Worm (Caenorhabditis elegans): ENCODE measurements around the gene C07B5.4.

C07B5.4 gene

DNA sequence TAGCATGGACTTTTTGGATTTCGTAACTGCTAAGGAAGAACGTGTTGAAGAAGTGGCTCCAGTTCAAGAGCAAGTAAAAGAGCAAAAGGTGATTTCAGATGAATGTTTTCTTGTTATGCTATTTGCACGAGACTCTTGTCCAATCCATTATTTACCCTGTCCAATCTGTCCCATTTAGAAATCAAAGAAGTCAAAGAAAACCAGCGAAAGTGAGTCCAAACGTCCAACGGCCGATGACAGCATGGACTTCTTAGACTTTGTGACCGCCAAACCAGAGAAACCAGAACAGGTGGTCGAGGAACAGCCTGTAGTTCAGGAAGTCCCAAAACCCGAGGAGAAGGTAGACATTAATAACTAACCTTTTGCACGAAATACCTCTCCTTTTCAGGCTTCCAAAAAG lies 25.8 kb downstream of the C07B5.4 start:
- no peak for TF ChIP-seq nhr-28 (tag; optimal IDR thresholded peaks at IDR 0.05)
- TF ChIP-seq lsy-2 (tag; optimal IDR thresholded peaks at IDR 0.05), result no peak
- no peak for TF ChIP-seq unc-39 (tag; optimal IDR thresholded peaks at IDR 0.05)
- no peak for TF ChIP-seq cnd-1 (tag; optimal IDR thresholded peaks at IDR 0.05)
- TF ChIP-seq lin-32 (GFP tag; optimal IDR thresholded peaks at IDR 0.05), result no peak
- TF ChIP-seq M03D4.4 (tag; optimal IDR thresholded peaks at IDR 0.05), result no peak
- TF ChIP-seq nhr-2 (tag; optimal IDR thresholded peaks at IDR 0.05), result no peak
- no peak for TF ChIP-seq zip-8 (tag; optimal IDR thresholded peaks at IDR 0.05)
- TF ChIP-seq unc-62 (GFP tag; optimal IDR thresholded peaks at IDR 0.05), result no peak
- TF ChIP-seq bed-3 (GFP tag; optimal IDR thresholded peaks at IDR 0.05), result no peak
- TF ChIP-seq pha-4 (tag; optimal IDR thresholded peaks at IDR 0.05), result no peak

DNA sequence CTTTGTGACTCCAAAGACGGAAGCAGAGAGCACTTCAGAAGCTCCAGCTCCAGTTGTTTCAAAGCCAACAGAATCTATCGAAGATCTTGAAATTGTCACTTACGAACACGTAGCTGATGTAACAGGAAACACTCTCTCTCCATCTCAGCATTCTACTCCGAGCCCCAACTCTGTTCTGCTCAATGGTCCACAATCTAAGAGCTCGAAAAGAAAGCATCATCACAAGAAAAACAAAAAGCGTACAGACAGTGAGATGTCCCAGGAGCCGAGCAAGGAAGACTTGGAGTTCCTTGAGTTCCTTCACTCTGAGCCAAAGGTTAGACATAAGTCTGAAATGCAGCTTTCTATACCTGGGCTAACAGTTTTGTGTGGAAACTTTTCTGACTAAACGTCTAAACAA lies 26.6 kb downstream of the C07B5.4 start:
- no peak for TF ChIP-seq ceh-39 (tag; optimal IDR thresholded peaks at IDR 0.05)
- no peak for TF ChIP-seq ceh-43 (GFP tag; optimal IDR thresholded peaks at IDR 0.05)
- no peak for TF ChIP-seq nhr-237 (tag; optimal IDR thresholded peaks at IDR 0.05)
- TF ChIP-seq elt-1 (tag; optimal IDR thresholded peaks at IDR 0.05; ENCODE audit: borderline replicate concordance, insufficient read depth), result no peak
- no peak for TF ChIP-seq nhr-2 (tag; optimal IDR thresholded peaks at IDR 0.05)
- TF ChIP-seq unc-62 (GFP tag; optimal IDR thresholded peaks at IDR 0.05), result no peak
- no peak for TF ChIP-seq nhr-28 (tag; optimal IDR thresholded peaks at IDR 0.05)
- no peak for TF ChIP-seq sem-2 (GFP tag; optimal IDR thresholded peaks at IDR 0.05)
- no peak for TF ChIP-seq hlh-1 (tag; optimal IDR thresholded peaks at IDR 0.05)
- TF ChIP-seq flh-1 (GFP tag; optimal IDR thresholded peaks at IDR 0.05), result no peak
- TF ChIP-seq M03D4.4 (tag; optimal IDR thresholded peaks at IDR 0.05), result no peak
- TF ChIP-seq mep-1 (tag; optimal IDR thresholded peaks at IDR 0.05), result no peak
- TF ChIP-seq blmp-1 (tag; optimal IDR thresholded peaks at IDR 0.05), result no peak
- TF ChIP-seq nhr-76 (tag; optimal IDR thresholded peaks at IDR 0.05), result no peak
- TF ChIP-seq zip-8 (tag; optimal IDR thresholded peaks at IDR 0.05), result no peak
- no peak for TF ChIP-seq tbx-8 (GFP tag; optimal IDR thresholded peaks at IDR 0.05)
- TF ChIP-seq ces-1 (GFP tag; optimal IDR thresholded peaks at IDR 0.05), result no peak

DNA sequence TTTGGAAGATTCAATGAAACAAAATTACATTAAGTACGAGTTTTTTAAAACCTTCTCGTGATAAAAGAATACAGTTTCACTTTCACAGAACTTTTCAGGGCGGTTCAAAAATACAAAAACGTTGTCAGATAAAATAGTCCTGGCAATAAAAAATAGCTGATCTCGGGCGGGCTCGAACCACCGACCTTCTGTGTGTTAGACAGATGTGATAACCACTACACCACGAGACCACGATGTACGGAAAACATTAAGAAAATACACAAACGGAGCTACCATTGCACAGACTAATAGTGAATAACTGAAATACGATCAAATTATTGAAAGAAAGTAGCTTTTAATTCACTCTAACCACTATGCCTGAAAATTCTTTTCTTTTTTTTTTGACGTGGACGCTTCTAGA lies 31.5 kb downstream of the C07B5.4 start:
- TF ChIP-seq ces-1 (GFP tag; optimal IDR thresholded peaks at IDR 0.05), result no peak
- no peak for TF ChIP-seq lsy-2 (tag; optimal IDR thresholded peaks at IDR 0.05)
- peak; percentile 1 for TF ChIP-seq sptf-1 (tag; optimal IDR thresholded peaks at IDR 0.05)

DNA sequence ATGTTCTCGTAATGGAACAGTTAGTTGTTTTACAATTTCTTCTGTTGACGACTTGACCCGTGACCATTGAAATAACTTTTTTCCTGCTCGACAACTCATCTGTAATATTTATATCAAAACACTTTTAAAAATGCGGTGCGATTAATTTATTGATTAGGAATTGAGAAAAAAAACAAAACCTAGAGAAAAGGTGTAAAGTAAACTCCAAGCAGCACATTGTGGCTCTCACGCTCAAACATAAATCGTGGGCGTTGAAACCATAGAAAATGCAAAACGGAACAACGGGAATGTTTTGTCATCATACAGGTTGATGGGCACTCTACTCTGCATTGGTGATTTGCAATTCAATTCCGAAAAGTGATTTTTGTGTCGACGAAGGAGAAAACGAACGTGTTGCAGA lies 36.4 kb downstream of the C07B5.4 start, which contains the start of gene moc-5:
moc-5 (minus strand) TSS at position 101 of the 400 bp plus-strand sequence.
- TF ChIP-seq cnd-1 (tag; optimal IDR thresholded peaks at IDR 0.05) (no peak), flh-1 (GFP tag; optimal IDR thresholded peaks at IDR 0.05) (no peak), snpc-4 (tag; optimal IDR thresholded peaks at IDR 0.05) (no peak), lin-13 (tag; optimal IDR thresholded peaks at IDR 0.05) (no peak), tbx-8 (GFP tag; optimal IDR thresholded peaks at IDR 0.05) (no peak), mls-2 (tag; optimal IDR thresholded peaks at IDR 0.05) (no peak), nhr-76 (tag; optimal IDR thresholded peaks at IDR 0.05) (no peak), elt-3 (tag; optimal IDR thresholded peaks at IDR 0.05) (no peak), sptf-1 (tag; optimal IDR thresholded peaks at IDR 0.05) (no peak), bed-3 (GFP tag; optimal IDR thresholded peaks at IDR 0.05) (no peak), hlh-1 (tag; optimal IDR thresholded peaks at IDR 0.05) (no peak), pha-4 (tag; optimal IDR thresholded peaks at IDR 0.05) (no peak), mab-5 (tag; optimal IDR thresholded peaks at IDR 0.05) (no peak), elt-1 (tag; optimal IDR thresholded peaks at IDR 0.05; ENCODE audit: borderline replicate concordance, insufficient read depth) (no peak), ztf-11 (tag; optimal IDR thresholded peaks at IDR 0.05) (no peak), ces-1 (GFP tag; optimal IDR thresholded peaks at IDR 0.05) (no peak), unc-62 (GFP tag; optimal IDR thresholded peaks at IDR 0.05) (no peak), nhr-2 (tag; optimal IDR thresholded peaks at IDR 0.05) (no peak)

DNA sequence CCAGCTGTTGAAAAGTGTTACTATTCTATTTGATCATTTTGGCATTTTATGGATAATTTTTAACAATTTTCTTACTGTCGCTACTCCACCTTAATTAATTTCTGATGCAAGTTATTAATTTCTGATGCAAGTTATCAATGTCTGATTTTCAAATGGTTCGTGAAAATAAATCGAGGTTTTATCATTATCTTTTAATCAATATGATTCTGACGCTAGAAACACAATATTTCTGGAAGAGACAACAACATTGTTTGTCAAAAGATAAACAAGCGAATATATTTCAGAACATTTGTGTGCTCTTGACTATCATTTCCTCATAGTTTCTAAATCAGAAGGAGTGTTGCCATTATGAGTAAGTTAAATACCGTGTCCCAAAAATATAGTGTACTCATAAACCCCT lies 37.0 kb downstream of the C07B5.4 start, which contains the start of gene F49E2.2:
F49E2.2 (plus strand) TSS at position 301 of the 400 bp plus-strand sequence.
- no peak for TF ChIP-seq ceh-83 (GFP tag; optimal IDR thresholded peaks at IDR 0.05)
- no peak for TF ChIP-seq sptf-1 (tag; optimal IDR thresholded peaks at IDR 0.05)

DNA sequence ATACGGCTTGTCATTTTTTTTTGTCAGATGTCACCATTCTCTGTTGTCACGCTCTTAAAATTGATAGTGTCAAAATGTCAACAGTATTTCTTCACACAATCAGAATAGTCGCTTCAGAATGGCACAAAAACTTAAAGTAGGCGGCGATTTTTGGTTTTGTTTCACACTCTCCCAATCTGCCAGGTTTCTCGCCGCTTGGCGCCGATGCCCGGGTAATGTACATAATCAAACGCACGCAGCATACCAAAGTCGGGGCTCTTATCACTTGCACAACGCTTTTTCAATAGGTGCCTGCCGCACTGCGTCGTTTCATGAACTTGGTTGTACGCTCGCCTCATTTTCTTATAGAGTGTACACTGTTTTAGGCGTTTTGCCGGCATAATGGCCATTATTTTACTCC lies 39.1 kb downstream of the C07B5.4 start:
- no peak for TF ChIP-seq zip-8 (tag; optimal IDR thresholded peaks at IDR 0.05)
- TF ChIP-seq sem-2 (GFP tag; optimal IDR thresholded peaks at IDR 0.05), result no peak
- TF ChIP-seq ztf-11 (tag; optimal IDR thresholded peaks at IDR 0.05), result no peak
- TF ChIP-seq lsy-2 (tag; optimal IDR thresholded peaks at IDR 0.05), result no peak
- no peak for TF ChIP-seq M03D4.4 (tag; optimal IDR thresholded peaks at IDR 0.05)
- no peak for TF ChIP-seq ceh-83 (GFP tag; optimal IDR thresholded peaks at IDR 0.05)
